Fruit fly (Drosophila melanogaster) whole organism, embryonic: ENCODE results near the gene CG32984.

Experiments
- ATbp ChIP-seq: fragments of 200-800 bp; sonication (Bioruptor generic); optimal IDR thresholded peaks from 2 replicates; lab custom pipeline; 2017; ENCODE audit warnings: missing biosample characterization, mild to moderate bottlenecking, missing genetic modification characterization, missing genetic modification reagents
- Adf1 ChIP-seq: fragments of 200-800 bp; sonication (Bioruptor generic); IDR thresholded peaks from 2 replicates; pipeline ENCODE4 v1.3.6; 2022; ENCODE audit warnings: missing biosample characterization, missing genetic modification characterization
- Blimp-1 ChIP-seq: fragments of 200-800 bp; sonication (Bioruptor generic); optimal IDR thresholded peaks from 3 replicates; lab custom pipeline; 2018; ENCODE audit warnings: missing biosample characterization, missing genetic modification characterization, mild to moderate bottlenecking, moderate library complexity, missing genetic modification reagents
- BtbVII ChIP-seq: fragments of 200-800 bp; sonication (Bioruptor generic); optimal IDR thresholded peaks from 3 replicates; lab custom pipeline; 2017; ENCODE audit warnings: missing biosample characterization, mild to moderate bottlenecking, missing genetic modification characterization
- CG10543 ChIP-seq: fragments of 200-800 bp; sonication (Bioruptor generic); optimal IDR thresholded peaks from 3 replicates; lab custom pipeline; 2017; ENCODE audit warnings: missing biosample characterization, mild to moderate bottlenecking, missing genetic modification characterization, moderate library complexity
- CG11695 ChIP-seq: fragments of 200-800 bp; sonication (Bioruptor generic); IDR thresholded peaks from 3 replicates; pipeline ENCODE4 v1.3.6; 2022; ENCODE audit warnings: missing biosample characterization, missing genetic modification characterization
- CG12659 ChIP-seq: fragments of 200-800 bp; sonication (Bioruptor generic); optimal IDR thresholded peaks from 3 replicates; lab custom pipeline; 2017; ENCODE audit warnings: mild to moderate bottlenecking, missing biosample characterization, missing genetic modification reagents, missing genetic modification characterization
- CG18011 ChIP-seq: fragments of 200-800 bp; sonication (Bioruptor generic); optimal IDR thresholded peaks from 2 replicates; lab custom pipeline; 2017; ENCODE audit warnings: missing biosample characterization, missing genetic modification characterization, mild to moderate bottlenecking, moderate library complexity, missing genotype
- CG18599 ChIP-seq: fragments of 200-800 bp; sonication (Bioruptor generic); optimal IDR thresholded peaks from 3 replicates; lab custom pipeline; 2017; ENCODE audit warnings: missing biosample characterization, missing genetic modification characterization, mild to moderate bottlenecking, moderate library complexity, missing genetic modification reagents
- CG2120 ChIP-seq: fragments of 200-800 bp; sonication (Bioruptor generic); optimal IDR thresholded peaks from 3 replicates; lab custom pipeline; 2016; ENCODE audit warnings: missing biosample characterization, missing genetic modification characterization
- CG2712 ChIP-seq: fragments of 200-800 bp; optimal IDR thresholded peaks from 3 replicates; lab custom pipeline; 2019; ENCODE audit warnings: missing biosample characterization, mild to moderate bottlenecking, missing genetic modification characterization, moderate library complexity
- CG2875 ChIP-seq: fragments of 200-800 bp; sonication (Bioruptor generic); optimal IDR thresholded peaks from 2 replicates; lab custom pipeline; 2017; ENCODE audit warnings: missing biosample characterization, mild to moderate bottlenecking, missing genetic modification characterization, missing genetic modification reagents
- CG4424 ChIP-seq: fragments of 200-800 bp; sonication (Bioruptor generic); optimal IDR thresholded peaks from 3 replicates; lab custom pipeline; 2016; ENCODE audit warnings: missing biosample characterization, missing genetic modification characterization
- CG6791 ChIP-seq: fragments of 200-800 bp; sonication (Bioruptor generic); IDR thresholded peaks from 3 replicates; pipeline ENCODE4 v1.3.6; 2022; ENCODE audit warnings: missing biosample characterization, missing genetic modification characterization; ENCODE audit not compliant: partially characterized antibody
- CG6813 ChIP-seq: fragments of 200-800 bp; sonication (Bioruptor generic); optimal IDR thresholded peaks from 2 replicates; lab custom pipeline; 2017; ENCODE audit warnings: missing biosample characterization, missing genetic modification characterization, mild to moderate bottlenecking, moderate library complexity, missing genetic modification reagents
- CG7745 ChIP-seq: fragments of 200-800 bp; sonication (Bioruptor generic); optimal IDR thresholded peaks from 2 replicates; lab custom pipeline; 2018; ENCODE audit warnings: missing biosample characterization, mild to moderate bottlenecking, missing genetic modification characterization, moderate library complexity
- CG8281 ChIP-seq: fragments of 200-800 bp; sonication (Bioruptor generic); optimal IDR thresholded peaks from 2 replicates; lab custom pipeline; 2018; ENCODE audit warnings: missing biosample characterization, mild to moderate bottlenecking, missing genetic modification characterization, moderate library complexity
- CG8478 ChIP-seq: fragments of >200 bp; optimal IDR thresholded peaks from 2 replicates; lab custom pipeline; 2018
- Dad ChIP-seq: fragments of 200-800 bp; sonication (Bioruptor generic); optimal IDR thresholded peaks from 3 replicates; lab custom pipeline; 2016; ENCODE audit warnings: missing biosample characterization, missing genetic modification characterization
- Dek ChIP-seq: fragments of 200-800 bp; sonication (Bioruptor generic); optimal IDR thresholded peaks from 3 replicates; lab custom pipeline; 2019; ENCODE audit warnings: missing biosample characterization, mild to moderate bottlenecking, missing genetic modification characterization, moderate library complexity
- ERR ChIP-seq: fragments of 200-800 bp; sonication (Bioruptor generic); optimal IDR thresholded peaks from 2 replicates; lab custom pipeline; 2016; ENCODE audit warnings: missing biosample characterization, missing genetic modification characterization
- Ets65A ChIP-seq: fragments of 200-800 bp; sonication (Bioruptor generic); peaks from one replicate; lab custom pipeline; 2016; ENCODE audit warnings: missing biosample characterization, missing genetic modification characterization
- HLHmδ ChIP-seq: fragments of 200-800 bp; sonication (Bioruptor generic); optimal IDR thresholded peaks from 2 replicates; lab custom pipeline; 2018; ENCODE audit warnings: missing biosample characterization, mild to moderate bottlenecking, missing genetic modification characterization, moderate library complexity
- HmgD ChIP-seq: fragments of 200-800 bp; sonication (Bioruptor generic); optimal IDR thresholded peaks from 3 replicates; lab custom pipeline; 2016; ENCODE audit warnings: missing biosample characterization, missing genetic modification characterization
- Oli ChIP-seq: fragments of 200-800 bp; sonication (Bioruptor generic); optimal IDR thresholded peaks from 2 replicates; lab custom pipeline; 2018; ENCODE audit warnings: missing biosample characterization, mild to moderate bottlenecking, missing genetic modification characterization, moderate library complexity
- Optix ChIP-seq: fragments of 200-800 bp; sonication (Bioruptor generic); IDR thresholded peaks from 3 replicates; pipeline ENCODE4 v1.3.6; 2022; ENCODE audit warnings: missing biosample characterization, missing genetic modification characterization
- Side ChIP-seq: fragments of 200-800 bp; sonication (Bioruptor generic); optimal IDR thresholded peaks from 2 replicates; lab custom pipeline; 2016; ENCODE audit warnings: missing biosample characterization, missing genetic modification characterization
- ab ChIP-seq: fragments of 200-800 bp; sonication (Bioruptor generic); optimal IDR thresholded peaks from 2 replicates; lab custom pipeline; 2016; ENCODE audit warnings: missing biosample characterization, missing genetic modification characterization
- ash1 ChIP-seq: fragments of 200-800 bp; sonication (Bioruptor generic); optimal IDR thresholded peaks from 2 replicates; lab custom pipeline; 2018; ENCODE audit warnings: missing biosample characterization, mild to moderate bottlenecking, missing genetic modification characterization
- bcd ChIP-seq: fragments of 200-800 bp; sonication (Bioruptor generic); optimal IDR thresholded peaks from 2 replicates; lab custom pipeline; 2017; ENCODE audit warnings: missing biosample characterization, mild to moderate bottlenecking, missing genetic modification characterization
- cas ChIP-seq: fragments of 200-800 bp; sonication (Bioruptor generic); IDR thresholded peaks from 2 replicates; pipeline ENCODE4 v1.3.6; 2022; ENCODE audit warnings: missing biosample characterization, missing genetic modification characterization
- disco-r ChIP-seq: fragments of 200-800 bp; sonication (Bioruptor generic); optimal IDR thresholded peaks from 2 replicates; lab custom pipeline; 2016; ENCODE audit warnings: missing biosample characterization, missing genetic modification characterization
- emc ChIP-seq: fragments of 200-800 bp; sonication (Bioruptor generic); optimal IDR thresholded peaks from 2 replicates; lab custom pipeline; 2016; ENCODE audit warnings: missing biosample characterization, missing genetic modification characterization
- ftz-f1 ChIP-seq: fragments of 200-800 bp; sonication (Bioruptor generic); optimal IDR thresholded peaks from 2 replicates; lab custom pipeline; 2016; ENCODE audit warnings: missing biosample characterization, missing genetic modification characterization
- gsb-n ChIP-seq: fragments of 200-800 bp; sonication (Bioruptor generic); optimal IDR thresholded peaks from 3 replicates; lab custom pipeline; 2018; ENCODE audit warnings: missing biosample characterization, mild to moderate bottlenecking, missing genetic modification characterization
- her ChIP-seq: fragments of 200-800 bp; sonication (Bioruptor generic); optimal IDR thresholded peaks from 2 replicates; lab custom pipeline; 2016; ENCODE audit warnings: missing biosample characterization, missing genetic modification characterization
- hth ChIP-seq: fragments of >200 bp; optimal IDR thresholded peaks from 2 replicates; lab custom pipeline; 2017; ENCODE audit warnings: inconsistent platforms
- insv ChIP-seq, 2 experiments: fragments of 200-800 bp; sonication (Bioruptor generic); optimal IDR thresholded peaks; 3 replicates each; lab custom pipeline; 2016 to 2018; ENCODE audit warnings: missing biosample characterization in 2 of 2, missing genetic modification characterization in 2 of 2
- jing ChIP-seq: fragments of 200-800 bp; sonication (Bioruptor generic); optimal IDR thresholded peaks from 2 replicates; lab custom pipeline; 2018; ENCODE audit warnings: missing biosample characterization, mild to moderate bottlenecking, missing genetic modification characterization
- nau ChIP-seq: fragments of 200-800 bp; sonication (Bioruptor generic); optimal IDR thresholded peaks from 3 replicates; lab custom pipeline; 2017; ENCODE audit warnings: missing biosample characterization, mild to moderate bottlenecking, missing genetic modification characterization, missing genetic modification reagents
- nom ChIP-seq: fragments of 200-800 bp; sonication (Bioruptor generic); optimal IDR thresholded peaks from 2 replicates; lab custom pipeline; 2017; ENCODE audit warnings: missing biosample characterization, missing genetic modification characterization, mild to moderate bottlenecking, moderate library complexity, missing genetic modification reagents
- org-1 ChIP-seq: fragments of 200-800 bp; sonication (Bioruptor generic); optimal IDR thresholded peaks from 2 replicates; lab custom pipeline; 2017; ENCODE audit warnings: missing biosample characterization, missing genetic modification characterization
- pan ChIP-seq, 4 experiments: fragments of >200 bp in 3 of 4; fragments of 200-800 bp in 1 of 4; sonication (Bioruptor generic) in 1 of 4; optimal IDR thresholded peaks in 3 of 4; IDR thresholded peaks in 1 of 4; 2 replicates each; pipeline versions ENCODE4 v1.3.6 to Lab custom; 2017 to 2022; ENCODE audit warnings: missing biosample characterization in 2 of 4, missing genetic modification characterization in 2 of 4, mixed read lengths in 1 of 4
- repo ChIP-seq: fragments of 200-800 bp; sonication (Bioruptor generic); optimal IDR thresholded peaks from 2 replicates; lab custom pipeline; 2016; ENCODE audit warnings: missing biosample characterization, missing genetic modification characterization
- seq ChIP-seq: fragments of 200-800 bp; sonication (Bioruptor generic); IDR thresholded peaks from 2 replicates; pipeline ENCODE4 v1.3.6; 2022; ENCODE audit warnings: missing biosample characterization, missing genetic modification characterization
- tgo ChIP-seq: fragments of 200-800 bp; sonication (Bioruptor generic); IDR thresholded peaks from 3 replicates; pipeline ENCODE4 v1.3.6; 2022; ENCODE audit warnings: missing biosample characterization, missing genetic modification characterization
- tin ChIP-seq: fragments of 200-800 bp; sonication (Bioruptor generic); optimal IDR thresholded peaks from 3 replicates; lab custom pipeline; 2016; ENCODE audit warnings: missing biosample characterization, missing genetic modification characterization
- vvl ChIP-seq: fragments of 200-800 bp; sonication (Bioruptor generic); IDR thresholded peaks from 2 replicates; pipeline ENCODE4 v1.3.6; 2022; ENCODE audit warnings: missing biosample characterization, missing genetic modification characterization
- zfh2 ChIP-seq: fragments of 200-800 bp; sonication (Bioruptor generic); optimal IDR thresholded peaks from 2 replicates; lab custom pipeline; 2016; ENCODE audit warnings: missing biosample characterization, missing genetic modification characterization

The CG32984 gene

DNA sequence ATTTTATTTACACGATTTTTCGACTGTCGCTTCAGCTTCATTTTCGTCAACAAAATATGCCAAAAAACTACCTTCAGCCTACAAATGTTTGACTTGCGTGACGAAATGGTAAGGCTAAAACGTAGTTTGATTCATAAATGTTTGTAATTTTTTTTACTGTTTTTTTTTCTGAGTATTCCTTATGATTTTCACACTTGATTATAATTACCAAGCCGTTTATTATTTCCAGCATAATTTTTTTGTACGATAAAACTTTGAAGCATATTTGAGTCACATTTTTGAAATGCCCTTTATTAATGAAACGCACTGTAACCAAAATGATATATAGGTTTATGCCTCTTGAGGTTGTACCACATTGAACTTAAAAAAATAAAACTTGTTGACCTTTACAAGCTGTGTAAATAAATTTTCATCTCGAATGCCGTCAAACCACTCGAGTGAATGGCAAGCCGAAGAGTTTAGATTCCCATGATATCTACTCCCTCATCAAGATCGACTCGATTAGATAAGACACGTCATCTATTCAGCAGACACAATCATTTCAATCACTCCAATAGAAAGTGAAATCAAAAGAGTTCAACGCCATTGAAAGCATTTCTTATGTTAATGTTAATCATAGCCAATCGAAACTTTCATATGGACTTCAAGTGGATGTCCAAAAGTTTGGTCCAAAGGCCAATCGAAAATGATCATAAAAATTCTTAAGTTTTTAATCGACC is 18.0 kb downstream of the CG32984 start (continued):
- TF ChIP-seq emc (GFP tag; lab: Kevin White, UChicago) (no peak), BtbVII (GFP tag; lab: Kevin White, UChicago) (peak; percentile 40), CG6813 (GFP tag; lab: Kevin White, UChicago) (peak; percentile 38), Dek (tag; lab: Kevin White, UChicago) (peak; percentile 58), ftz-f1 (GFP tag; lab: Kevin White, UChicago) (no peak), tin (GFP tag; lab: Kevin White, UChicago) (peak; percentile 5), org-1 (peak; percentile 28), jing (GFP tag; lab: Kevin White, UChicago) (no peak), CG2712 (tag; lab: Kevin White, UChicago) (peak; percentile 9), Oli (tag; lab: Kevin White, UChicago) (peak; percentile 62), zfh2 (GFP tag; lab: Kevin White, UChicago) (peak; percentile 21), CG8478 (lab: Kevin White, UChicago) (no peak), repo (GFP tag; lab: Kevin White, UChicago) (no peak), her (GFP tag; lab: Kevin White, UChicago) (no peak), cas (GFP tag; lab: Robert Waterston, UW) (no peak), ERR (no peak), pan (optimal IDR thresholded peaks at IDR 0.05; lab: Kevin White, UChicago) (no peak), pan (GFP tag; optimal IDR thresholded peaks at IDR 0.05 in 1 of 2, IDR thresholded peaks at IDR 0.05 in 1 of 2) (peak in 1 of 2 experiments; percentile 60), Side (GFP tag; lab: Kevin White, UChicago) (no peak), Ets65A (GFP tag; lab: Kevin White, UChicago) (peak; percentile 51), CG2875 (GFP tag; lab: Kevin White, UChicago) (no peak), ab (GFP tag; lab: Kevin White, UChicago) (no peak), ash1 (GFP tag; lab: Kevin White, UChicago) (no peak), Adf1 (GFP tag; lab: Robert Waterston, UW) (no peak), gsb-n (tag; lab: Kevin White, UChicago) (no peak), hth (lab: Kevin White, UChicago) (no peak), HLHmδ (GFP tag; lab: Kevin White, UChicago) (no peak), CG18011 (GFP tag; lab: Kevin White, UChicago) (peak; percentile 2), HmgD (GFP tag; lab: Kevin White, UChicago) (no peak), CG18599 (GFP tag; lab: Kevin White, UChicago) (peak; percentile 44), insv (GFP tag; optimal IDR thresholded peaks at IDR 0.05; lab: Kevin White, UChicago) (no peak), nom (GFP tag; lab: Kevin White, UChicago) (no peak), CG6791 (GFP tag; lab: Robert Waterston, UW) (no peak), Blimp-1 (GFP tag; lab: Kevin White, UChicago) (peak; percentile 90), CG2120 (GFP tag; lab: Kevin White, UChicago) (peak; percentile 49), CG8281 (tag; lab: Kevin White, UChicago) (peak; percentile 44), vvl (GFP tag; lab: Robert Waterston, UW) (no peak; the same call in 1 of the 2 replicates), CG11695 (GFP tag; lab: Robert Waterston, UW) (peak; percentile 94), bcd (no peak), CG10543 (GFP tag; lab: Kevin White, UChicago) (peak; percentile 2), seq (GFP tag; lab: Robert Waterston, UW) (peak; percentile 32; the same call in 1 of the 2 replicates), nau (GFP tag; lab: Kevin White, UChicago) (no peak), CG12659 (GFP tag; lab: Kevin White, UChicago) (peak; percentile 44), ATbp (GFP tag; lab: Kevin White, UChicago) (no peak), Optix (GFP tag; lab: Robert Waterston, UW) (no peak), tgo (GFP tag; lab: Robert Waterston, UW) (peak; percentile 42; the same call in 1 of the 3 replicates), Dad (no peak), CG7745 (no peak), disco-r (GFP tag; lab: Kevin White, UChicago) (no peak), CG4424 (GFP tag; lab: Kevin White, UChicago) (peak; percentile 36)
